Worm (Caenorhabditis elegans): ENCODE measurements around the gene F33G12.6.

ce11 chrII:5040631-5041156, 9.0 kb upstream of the F33G12.6 start, which contains the start of gene F33G12.7:
- no peak for TF ChIP-seq unc-39 (tag; optimal IDR thresholded peaks at IDR 0.05)
- TF ChIP-seq ztf-11 (tag; optimal IDR thresholded peaks at IDR 0.05): no peak
- no peak for TF ChIP-seq ces-1 (GFP tag; optimal IDR thresholded peaks at IDR 0.05)
- no peak for TF ChIP-seq snpc-4 (tag; optimal IDR thresholded peaks at IDR 0.05)
- no peak for TF ChIP-seq blmp-1 (tag; optimal IDR thresholded peaks at IDR 0.05)
- TF ChIP-seq drap-1 (GFP tag; optimal IDR thresholded peaks at IDR 0.05): no peak
- no peak for TF ChIP-seq ceh-83 (GFP tag; optimal IDR thresholded peaks at IDR 0.05)
- no peak for TF ChIP-seq nhr-28 (tag; optimal IDR thresholded peaks at IDR 0.05)
- TF ChIP-seq lsy-2 (tag; optimal IDR thresholded peaks at IDR 0.05): peak; percentile 29
